Worm (Caenorhabditis elegans): ENCODE results near the gene hgap-2.

DNA sequence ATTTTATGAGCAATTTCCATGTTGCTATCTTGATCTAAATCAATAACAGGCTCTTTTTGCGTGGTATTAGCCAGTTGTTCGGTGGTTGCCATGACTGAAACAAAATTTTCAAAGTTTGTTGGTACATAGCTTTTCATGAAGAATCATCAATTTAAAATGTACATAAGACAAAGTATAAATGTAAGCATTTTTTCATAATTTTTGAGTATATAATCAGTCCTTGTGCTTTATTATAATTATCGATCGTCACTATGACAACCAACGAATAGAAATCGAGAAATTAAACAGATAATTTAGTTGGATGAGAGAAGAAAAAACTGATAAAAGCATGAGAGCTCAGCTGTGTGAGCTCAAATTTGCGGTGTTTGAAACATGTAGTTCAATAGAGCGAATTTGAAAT is 62.8 kb downstream of the hgap-2 start, which contains the start of gene T22C8.3:
- TF ChIP-seq dao-5 (tag; optimal IDR thresholded peaks at IDR 0.05) (no peak), W03F9.2 (tag; optimal IDR thresholded peaks at IDR 0.05) (no peak)
